Fruit fly (Drosophila melanogaster) whole organism, embryonic: Measurements from ENCODE around the gene CG33299.
A peak's percentile ranks its signal among the peaks of the same experiment; 100 is the strongest.

Experiments
- CG10366 ChIP-seq: fragments of 200-800 bp; sonication (Bioruptor generic); IDR thresholded peaks from 2 replicates; pipeline ENCODE4 v1.3.6; 2022; ENCODE audit warnings: missing biosample characterization, missing genetic modification characterization
- CG11085 ChIP-seq: fragments of 200-800 bp; sonication (Bioruptor generic); IDR thresholded peaks from 2 replicates; pipeline ENCODE4 v1.3.6; 2022; ENCODE audit warnings: missing biosample characterization, missing genetic modification characterization
- CG11093 ChIP-seq: fragments of 200-800 bp; sonication (Bioruptor generic); IDR thresholded peaks from 3 replicates; pipeline ENCODE4 v1.3.6; 2022; ENCODE audit warnings: missing biosample characterization, missing genetic modification characterization
- CG1647 ChIP-seq: fragments of 200-800 bp; sonication (Bioruptor generic); optimal IDR thresholded peaks from 3 replicates; lab custom pipeline; 2016; ENCODE audit warnings: missing biosample characterization, missing genetic modification characterization
- CG16779 ChIP-seq: fragments of 200-800 bp; sonication (Bioruptor generic); IDR thresholded peaks from 2 replicates; pipeline ENCODE4 v1.3.6; 2022; ENCODE audit warnings: missing biosample characterization, missing genetic modification characterization
- CG1832 ChIP-seq: fragments of 200-800 bp; sonication (Bioruptor generic); optimal IDR thresholded peaks from 2 replicates; lab custom pipeline; 2017; ENCODE audit warnings: missing biosample characterization, mild to moderate bottlenecking, missing genetic modification characterization, inconsistent platforms
- CG18619 ChIP-seq: fragments of 200-800 bp; sonication (Bioruptor generic); optimal IDR thresholded peaks from 3 replicates; lab custom pipeline; 2017; ENCODE audit warnings: missing biosample characterization, mild to moderate bottlenecking, missing genetic modification characterization
- CG2678 ChIP-seq: fragments of 200-800 bp; sonication (Bioruptor generic); optimal IDR thresholded peaks from 3 replicates; lab custom pipeline; 2019; ENCODE audit warnings: missing biosample characterization, mild to moderate bottlenecking, missing genetic modification characterization, moderate library complexity
- CG3163 ChIP-seq: fragments of 200-800 bp; sonication (Bioruptor generic); optimal IDR thresholded peaks from 3 replicates; lab custom pipeline; 2016; ENCODE audit warnings: missing biosample characterization, missing genetic modification characterization
- CG32772 ChIP-seq: fragments of 200-800 bp; sonication (Bioruptor generic); IDR thresholded peaks from 2 replicates; pipeline ENCODE4 v1.3.6; 2022; ENCODE audit warnings: missing biosample characterization, missing genetic modification characterization
- CG3838 ChIP-seq: fragments of 200-800 bp; sonication (Bioruptor generic); optimal IDR thresholded peaks from 3 replicates; lab custom pipeline; 2016; ENCODE audit warnings: missing biosample characterization, missing genetic modification characterization
- CG4282 ChIP-seq: fragments of 200-800 bp; sonication (Bioruptor generic); optimal IDR thresholded peaks from 2 replicates; lab custom pipeline; 2016; ENCODE audit warnings: missing biosample characterization, missing genetic modification characterization
- CG6854 ChIP-seq: fragments of 200-800 bp; sonication (Bioruptor generic); optimal IDR thresholded peaks from 3 replicates; lab custom pipeline; 2017; ENCODE audit warnings: missing biosample characterization, mild to moderate bottlenecking, missing genetic modification characterization
- CG7786 ChIP-seq: fragments of 200-800 bp; sonication (Bioruptor generic); optimal IDR thresholded peaks from 2 replicates; lab custom pipeline; 2016; ENCODE audit warnings: missing biosample characterization, missing genetic modification characterization
- CG7928 ChIP-seq: fragments of 200-800 bp; sonication (Bioruptor generic); optimal IDR thresholded peaks from 2 replicates; lab custom pipeline; 2017; ENCODE audit warnings: missing biosample characterization, mild to moderate bottlenecking, missing genetic modification characterization
- CG8924 ChIP-seq: fragments of 200-800 bp; optimal IDR thresholded peaks from 3 replicates; lab custom pipeline; 2019; ENCODE audit warnings: missing biosample characterization, mild to moderate bottlenecking, missing genetic modification characterization, moderate library complexity
- CG8944 ChIP-seq: fragments of 200-800 bp; sonication (Bioruptor generic); optimal IDR thresholded peaks from 3 replicates; lab custom pipeline; 2016; ENCODE audit warnings: missing biosample characterization, missing genetic modification characterization
- CTCF ChIP-seq: fragments of 200-800 bp; sonication (Bioruptor generic); optimal IDR thresholded peaks from 2 replicates; lab custom pipeline; 2017; ENCODE audit warnings: missing biosample characterization, mild to moderate bottlenecking, missing genetic modification characterization, moderate library complexity
- Chrac-16 ChIP-seq: fragments of 200-800 bp; sonication (Bioruptor generic); optimal IDR thresholded peaks from 3 replicates; lab custom pipeline; 2016; ENCODE audit warnings: missing biosample characterization, missing genetic modification characterization
- CrebB ChIP-seq: fragments of 200-800 bp; sonication (Bioruptor generic); optimal IDR thresholded peaks from 3 replicates; lab custom pipeline; 2018; ENCODE audit warnings: missing biosample characterization, mild to moderate bottlenecking, missing genetic modification characterization
- Gug ChIP-seq: fragments of 200-800 bp; sonication (Bioruptor generic); IDR thresholded peaks from 4 replicates; pipeline ENCODE4 v1.3.6; 2022; ENCODE audit warnings: missing biosample characterization, missing genetic modification characterization
- HLHmδ ChIP-seq: fragments of 200-800 bp; sonication (Bioruptor generic); optimal IDR thresholded peaks from 2 replicates; lab custom pipeline; 2018; ENCODE audit warnings: missing biosample characterization, mild to moderate bottlenecking, missing genetic modification characterization, moderate library complexity
- Jarid2 ChIP-seq: fragments of 200-800 bp; sonication (Bioruptor generic); optimal IDR thresholded peaks from 3 replicates; lab custom pipeline; 2017; ENCODE audit warnings: mild to moderate bottlenecking, missing biosample characterization, missing genetic modification reagents, missing genetic modification characterization
- Mes4 ChIP-seq: fragments of 200-800 bp; sonication (Bioruptor generic); optimal IDR thresholded peaks from 2 replicates; lab custom pipeline; 2016; ENCODE audit warnings: missing biosample characterization, missing genetic modification characterization
- NfI ChIP-seq: fragments of 200-800 bp; sonication (Bioruptor generic); optimal IDR thresholded peaks from 3 replicates; lab custom pipeline; 2018; ENCODE audit warnings: missing biosample characterization, mild to moderate bottlenecking, missing genetic modification characterization, moderate library complexity
- Poxn ChIP-seq: fragments of 200-800 bp; sonication (Bioruptor generic); IDR thresholded peaks from 2 replicates; pipeline ENCODE4 v1.3.6; 2022; ENCODE audit warnings: missing biosample characterization, missing genetic modification characterization
- Side ChIP-seq: fragments of 200-800 bp; sonication (Bioruptor generic); optimal IDR thresholded peaks from 2 replicates; lab custom pipeline; 2016; ENCODE audit warnings: missing biosample characterization, missing genetic modification characterization
- Sin3A ChIP-seq: fragments of >200 bp; optimal IDR thresholded peaks from 2 replicates; lab custom pipeline; 2018
- Stat92E ChIP-seq, 3 experiments: fragments of >200 bp in 2 of 3; fragments of 200-800 bp in 1 of 3; sonication (Bioruptor generic) in 1 of 3; optimal IDR thresholded peaks; 2 replicates each; lab custom pipeline; 2017 to 2019; ENCODE audit warnings: missing biosample characterization in 3 of 3, missing genetic modification characterization in 3 of 3, mild to moderate bottlenecking in 1 of 3, moderate library complexity in 1 of 3
- Tbp ChIP-seq: fragments of >200 bp; optimal IDR thresholded peaks from 2 replicates; lab custom pipeline; 2018; ENCODE audit warnings: missing biosample characterization, missing genetic modification characterization
- Xbp1 ChIP-seq: fragments of 200-800 bp; sonication (Bioruptor generic); optimal IDR thresholded peaks from 3 replicates; lab custom pipeline; 2016; ENCODE audit warnings: missing biosample characterization, mild to moderate bottlenecking, missing genetic modification characterization
- ac ChIP-seq: fragments of 200-800 bp; sonication (Bioruptor generic); optimal IDR thresholded peaks from 3 replicates; lab custom pipeline; 2017; ENCODE audit warnings: missing biosample characterization, mild to moderate bottlenecking, missing genetic modification characterization
- ap ChIP-seq: fragments of 200-800 bp; sonication (Bioruptor generic); IDR thresholded peaks from 2 replicates; pipeline ENCODE4 v1.3.6; 2022; ENCODE audit warnings: missing biosample characterization, missing genetic modification characterization
- ash1 ChIP-seq: fragments of 200-800 bp; sonication (Bioruptor generic); optimal IDR thresholded peaks from 2 replicates; lab custom pipeline; 2018; ENCODE audit warnings: missing biosample characterization, mild to moderate bottlenecking, missing genetic modification characterization
- bsh ChIP-seq, 2 experiments: fragments of 200-800 bp; sonication (Bioruptor generic); optimal IDR thresholded peaks; 2 replicates each; lab custom pipeline; 2017 to 2018; ENCODE audit warnings: mild to moderate bottlenecking in 2 of 2, missing biosample characterization in 2 of 2, missing genetic modification characterization in 2 of 2, moderate library complexity in 1 of 2
- caup ChIP-seq: fragments of 200-800 bp; sonication (Bioruptor generic); optimal IDR thresholded peaks from 3 replicates; lab custom pipeline; 2017; ENCODE audit warnings: missing biosample characterization, mild to moderate bottlenecking, missing genetic modification characterization, moderate library complexity; ENCODE audit not compliant: severe bottlenecking
- chn ChIP-seq: fragments of 200-800 bp; sonication (Bioruptor generic); optimal IDR thresholded peaks from 2 replicates; lab custom pipeline; 2016; ENCODE audit warnings: missing biosample characterization, missing genetic modification characterization
- croc ChIP-seq: fragments of 200-800 bp; sonication (Bioruptor generic); conservative IDR thresholded peaks from 3 replicates; pipeline ENCODE4 v1.3.6; 2022; ENCODE audit warnings: missing biosample characterization, missing genetic modification characterization
- ems ChIP-seq: fragments of 200-800 bp; sonication (Bioruptor generic); optimal IDR thresholded peaks from 3 replicates; lab custom pipeline; 2016; ENCODE audit warnings: missing biosample characterization, missing genetic modification characterization
- fd3F ChIP-seq: fragments of 200-800 bp; sonication (Bioruptor generic); optimal IDR thresholded peaks from 2 replicates; lab custom pipeline; 2018; ENCODE audit warnings: missing biosample characterization, mild to moderate bottlenecking, missing genetic modification characterization, moderate library complexity
- gfzf ChIP-seq: fragments of 200-800 bp; sonication (Bioruptor generic); optimal IDR thresholded peaks from 2 replicates; lab custom pipeline; 2016; ENCODE audit warnings: missing biosample characterization, mild to moderate bottlenecking, missing genetic modification characterization, moderate library complexity
- jigr1 ChIP-seq: fragments of 200-800 bp; sonication (Bioruptor generic); IDR thresholded peaks from 3 replicates; pipeline ENCODE4 v1.3.6; 2022; ENCODE audit warnings: missing biosample characterization, missing genetic modification characterization
- lilli ChIP-seq: fragments of 200-800 bp; sonication (Bioruptor generic); optimal IDR thresholded peaks from 3 replicates; lab custom pipeline; 2016; ENCODE audit warnings: missing biosample characterization, missing genetic modification characterization
- phol ChIP-seq: fragments of 200-800 bp; sonication (Bioruptor generic); optimal IDR thresholded peaks from 3 replicates; lab custom pipeline; 2018; ENCODE audit warnings: missing biosample characterization, mild to moderate bottlenecking, missing genetic modification characterization, moderate library complexity
- ranshi ChIP-seq: fragments of 200-800 bp; sonication (Bioruptor generic); IDR thresholded peaks from 2 replicates; pipeline ENCODE4 v1.3.6; 2022; ENCODE audit warnings: missing biosample characterization, missing genetic modification characterization
- sc ChIP-seq, 3 experiments: fragments of >200 bp in 2 of 3; fragments of 200-800 bp in 1 of 3; sonication (Bioruptor generic) in 1 of 3; optimal IDR thresholded peaks; 2 replicates in 2 of 3; 3 replicates in 1 of 3; lab custom pipeline; 2017; ENCODE audit warnings: mild to moderate bottlenecking in 1 of 3, missing biosample characterization in 1 of 3, missing genetic modification characterization in 1 of 3, missing genetic modification reagents in 1 of 3
- scrt ChIP-seq: fragments of 200-800 bp; sonication (Bioruptor generic); optimal IDR thresholded peaks from 2 replicates; lab custom pipeline; 2018; ENCODE audit warnings: missing biosample characterization, mild to moderate bottlenecking, missing genetic modification characterization, moderate library complexity
- sim ChIP-seq: fragments of 200-800 bp; sonication (Bioruptor generic); IDR thresholded peaks from 2 replicates; pipeline ENCODE4 v1.3.6; 2022; ENCODE audit warnings: missing biosample characterization, missing genetic modification characterization
- stc ChIP-seq: fragments of 200-800 bp; sonication (Bioruptor generic); IDR thresholded peaks from 2 replicates; pipeline ENCODE4 v1.3.6; 2022; ENCODE audit warnings: missing biosample characterization, missing genetic modification characterization
- tgo ChIP-seq: fragments of 200-800 bp; sonication (Bioruptor generic); IDR thresholded peaks from 3 replicates; pipeline ENCODE4 v1.3.6; 2022; ENCODE audit warnings: missing biosample characterization, missing genetic modification characterization
- tna ChIP-seq: fragments of 200-800 bp; sonication (Bioruptor generic); IDR thresholded peaks from 2 replicates; pipeline ENCODE4 v1.3.6; 2022; ENCODE audit warnings: missing biosample characterization, missing genetic modification characterization; ENCODE audit not compliant: partially characterized antibody

The CG33299 gene

dm6 chr2L:9633098-9633497, 23.3 kb upstream of the CG33299 start (continued):
- TF ChIP-seq NfI (GFP tag; lab: Kevin White, UChicago) = peak; percentile 21
- TF ChIP-seq CG1832 (GFP tag; lab: Kevin White, UChicago) = no peak
- peak; percentile 88 for TF ChIP-seq HLHmδ (GFP tag; lab: Kevin White, UChicago)
- TF ChIP-seq Stat92E (GFP tag; optimal IDR thresholded peaks at IDR 0.05; lab: Kevin White, UChicago) = no peak
- TF ChIP-seq CrebB = peak; percentile 15
- TF ChIP-seq CG4282 (GFP tag; lab: Kevin White, UChicago) = no peak
- TF ChIP-seq ems (GFP tag; lab: Kevin White, UChicago) = peak; percentile 22
- TF ChIP-seq CG3163 = no peak
- TF ChIP-seq CG8944 (GFP tag; lab: Kevin White, UChicago) = peak; percentile 18
- TF ChIP-seq croc (GFP tag; lab: Robert Waterston, UW) = peak; percentile 39; the same call in 1 of the 3 replicates
- peak; percentile 58 for TF ChIP-seq CG1647 (GFP tag; lab: Kevin White, UChicago)
- no peak for TF ChIP-seq Tbp
- TF ChIP-seq CG3838 (GFP tag; lab: Kevin White, UChicago) = peak; percentile 53
- TF ChIP-seq Mes4 (GFP tag; lab: Kevin White, UChicago) = peak; percentile 57
- no peak for TF ChIP-seq tna (GFP tag; lab: Robert Waterston, UW)
- peak; percentile 33; the same call in 1 of the 2 replicates for TF ChIP-seq CG11085 (GFP tag; lab: Robert Waterston, UW)
- no peak for TF ChIP-seq jigr1
- TF ChIP-seq CG11093 (GFP tag; lab: Robert Waterston, UW) = peak; percentile 34; the same call in 1 of the 3 replicates
- TF ChIP-seq CG8924 (tag; lab: Kevin White, UChicago) = peak; percentile 31
- TF ChIP-seq bsh (GFP tag; optimal IDR thresholded peaks at IDR 0.05; lab: Kevin White, UChicago) = peak in 1 of 2 experiments; percentile 54
- TF ChIP-seq ac = peak; percentile 80
- TF ChIP-seq CG18619 (GFP tag; lab: Kevin White, UChicago) = peak; percentile 53
- TF ChIP-seq Chrac-16 (GFP tag; lab: Kevin White, UChicago) = no peak
- no peak for TF ChIP-seq Gug (GFP tag; lab: Robert Waterston, UW)
- TF ChIP-seq gfzf (GFP tag; lab: Kevin White, UChicago) = no peak
- TF ChIP-seq Poxn (GFP tag; lab: Robert Waterston, UW) = no peak
- TF ChIP-seq fd3F (GFP tag; lab: Kevin White, UChicago) = no peak
- no peak for TF ChIP-seq lilli
- peak; percentile 32; the same call in 1 of the 2 replicates for TF ChIP-seq CG10366 (GFP tag; lab: Robert Waterston, UW)
- no peak for TF ChIP-seq CG7928
- TF ChIP-seq CG32772 (GFP tag; lab: Robert Waterston, UW) = no peak
- 0 out of 2 replicates have a peak, but pooled peaks have one; percentile 24 for TF ChIP-seq stc (GFP tag; lab: Robert Waterston, UW)
- TF ChIP-seq sim = peak; percentile 79
- TF ChIP-seq ranshi (GFP tag; lab: Robert Waterston, UW) = peak; percentile 26; the same call in 1 of the 2 replicates
- TF ChIP-seq CTCF = no peak
- peak; percentile 19 for TF ChIP-seq scrt (GFP tag; lab: Kevin White, UChicago)
- peak; percentile 34 for TF ChIP-seq Jarid2 (GFP tag; lab: Kevin White, UChicago)
- no peak for TF ChIP-seq Sin3A
- TF ChIP-seq ash1 (GFP tag; lab: Kevin White, UChicago) = peak; percentile 43
- peak; percentile 41 for TF ChIP-seq CG7786 (GFP tag; lab: Kevin White, UChicago)
- TF ChIP-seq caup (GFP tag; lab: Kevin White, UChicago) = peak; percentile 49
- TF ChIP-seq CG16779 (GFP tag; lab: Robert Waterston, UW) = no peak
- TF ChIP-seq Side (GFP tag; lab: Kevin White, UChicago) = peak; percentile 75
- peak; percentile 34; the same call in 1 of the 3 replicates for TF ChIP-seq tgo (GFP tag; lab: Robert Waterston, UW)
- TF ChIP-seq Xbp1 (GFP tag; lab: Kevin White, UChicago) = no peak
- TF ChIP-seq sc (optimal IDR thresholded peaks at IDR 0.05; lab: Kevin White, UChicago) = no peak
- peak; percentile 51 for TF ChIP-seq sc (GFP tag; optimal IDR thresholded peaks at IDR 0.05; lab: Kevin White, UChicago)
- TF ChIP-seq CG2678 (tag; lab: Kevin White, UChicago) = peak; percentile 71
- no peak for TF ChIP-seq phol (tag; lab: Kevin White, UChicago)
- peak; percentile 51; the same call in 1 of the 2 replicates for TF ChIP-seq ap (GFP tag; lab: Robert Waterston, UW)
- TF ChIP-seq chn = peak; percentile 40
- no peak for TF ChIP-seq CG6854 (GFP tag; lab: Kevin White, UChicago)
